Comparison of ENCODE assay signal across 4 fruit fly cellular contexts in genomic region chr3L:8329005-8329404, dm6.
TF ChIP-seq lines count a peak whose summit lies in the region.

No protein-coding gene starts in this region.

- TF ChIP-seq CTCF in whole organism, embryonic (GFP tag; optimal IDR thresholded peaks at IDR 0.05; lab: Kevin White, UChicago), result no peak

TF ChIP-seq in whole organism, embryonic, 481 proteins besides CTCF, POLR2A, EP300 and RAD21:
- TF ChIP-seq hkb (optimal IDR thresholded peaks at IDR 0.05; lab: Kevin White, UChicago) (no peak), hkb (GFP tag; IDR thresholded peaks at IDR 0.05; lab: Robert Waterston, UW) (no peak), chinmo (GFP tag; IDR thresholded peaks at IDR 0.05; lab: Robert Waterston, UW; ENCODE audit: partially characterized antibody) (0 out of 4 replicates have a peak, but pooled peaks have one; percentile 41), CG10147 (GFP tag; optimal IDR thresholded peaks at IDR 0.05; lab: Kevin White, UChicago) (no peak), Bgb (GFP tag; IDR thresholded peaks at IDR 0.05; lab: Robert Waterston, UW; ENCODE audit: partially characterized antibody) (0 out of 2 replicates have a peak, but pooled peaks have one; percentile 25), lola (GFP tag; optimal IDR thresholded peaks at IDR 0.05; lab: Kevin White, UChicago) (peak in 1 of 3 experiments; percentile 76)

TF ChIP-seq in whole organism, prepupa, 60 proteins besides CTCF, POLR2A, EP300 and RAD21:
- TF ChIP-seq esn (GFP tag; optimal IDR thresholded peaks at IDR 0.05; lab: Kevin White, UChicago) (no peak), Eip78C (GFP tag; lab: Kevin White, UChicago) (peak; percentile 12), CG16779 (tag; optimal IDR thresholded peaks at IDR 0.05; lab: Kevin White, UChicago) (no peak)

TF ChIP-seq in whole organism, pupa, 21 proteins besides CTCF, POLR2A, EP300 and RAD21:
- TF ChIP-seq CG9948 (tag; optimal IDR thresholded peaks at IDR 0.05; lab: Kevin White, UChicago) (no peak), D1 (tag; optimal IDR thresholded peaks at IDR 0.05; lab: Kevin White, UChicago) (peak; percentile 14)

TF ChIP-seq in whole organism, wandering third instar larva, 38 proteins besides CTCF, POLR2A, EP300 and RAD21:
- TF ChIP-seq Dif (GFP tag; optimal IDR thresholded peaks at IDR 0.05; lab: Kevin White, UChicago; ENCODE audit: partially characterized antibody) (peak; percentile 54), Mio (GFP tag; optimal IDR thresholded peaks at IDR 0.05; lab: Kevin White, UChicago) (no peak), CG32264 (GFP tag; optimal IDR thresholded peaks at IDR 0.05; lab: Kevin White, UChicago) (no peak), N (GFP tag; optimal IDR thresholded peaks at IDR 0.05; lab: Kevin White, UChicago) (peak; percentile 89), CG9705 (GFP tag; optimal IDR thresholded peaks at IDR 0.05; lab: Kevin White, UChicago) (no peak), HLH106 (tag; optimal IDR thresholded peaks at IDR 0.05; lab: Kevin White, UChicago) (no peak), jim (GFP tag; optimal IDR thresholded peaks at IDR 0.05; lab: Kevin White, UChicago) (no peak), Vsx2 (GFP tag; optimal IDR thresholded peaks at IDR 0.05; lab: Kevin White, UChicago; ENCODE audit: partially characterized antibody) (peak; percentile 79), Hr78 (GFP tag; optimal IDR thresholded peaks at IDR 0.05; lab: Kevin White, UChicago) (no peak), Myc (optimal IDR thresholded peaks at IDR 0.05; lab: Kevin White, UChicago) (peak; percentile 96), foxo (GFP tag; optimal IDR thresholded peaks at IDR 0.05; lab: Kevin White, UChicago) (no peak), fru (GFP tag; optimal IDR thresholded peaks at IDR 0.05; lab: Kevin White, UChicago) (no peak), Abd-B (GFP tag; optimal IDR thresholded peaks at IDR 0.05; lab: Kevin White, UChicago) (no peak), Sp1 (GFP tag; optimal IDR thresholded peaks at IDR 0.05; lab: Kevin White, UChicago) (no peak), ey (GFP tag; optimal IDR thresholded peaks at IDR 0.05; lab: Kevin White, UChicago) (no peak), br (GFP tag; optimal IDR thresholded peaks at IDR 0.05; lab: Kevin White, UChicago) (no peak), brk (GFP tag; optimal IDR thresholded peaks at IDR 0.05; lab: Kevin White, UChicago) (no peak), dsf (GFP tag; optimal IDR thresholded peaks at IDR 0.05; lab: Kevin White, UChicago; ENCODE audit: borderline replicate concordance) (no peak), dmrt93B (GFP tag; optimal IDR thresholded peaks at IDR 0.05; lab: Kevin White, UChicago) (no peak), tai (GFP tag; optimal IDR thresholded peaks at IDR 0.05; lab: Kevin White, UChicago) (no peak), usp (GFP tag; optimal IDR thresholded peaks at IDR 0.05; lab: Kevin White, UChicago) (no peak), Hr83 (GFP tag; optimal IDR thresholded peaks at IDR 0.05; lab: Kevin White, UChicago; ENCODE audit: poor library complexity, severe bottlenecking) (no peak)
